Worm (Caenorhabditis elegans) whole organism, L4/young adult: Measurements from ENCODE around the gene T25B9.4.

Source experiments
- W03F9.2 ChIP-seq: fragments of 150-350 bp; optimal IDR thresholded peaks from 2 replicates; lab custom pipeline; 2014; ENCODE audit warnings: missing biosample characterization, missing genetic modification characterization
- dao-5 ChIP-seq: sonication (generic microtip); optimal IDR thresholded peaks from 2 replicates; lab custom pipeline; 2016; ENCODE audit warnings: missing genotype, missing genetic modification characterization, moderate library complexity, missing compliant biosample characterization
- him-1 ChIP-seq: sonication (generic microtip); optimal IDR thresholded peaks from 2 replicates; lab custom pipeline; 2016; ENCODE audit warnings: missing genotype, missing genetic modification reagents, missing genetic modification characterization, missing compliant biosample characterization

DNA sequence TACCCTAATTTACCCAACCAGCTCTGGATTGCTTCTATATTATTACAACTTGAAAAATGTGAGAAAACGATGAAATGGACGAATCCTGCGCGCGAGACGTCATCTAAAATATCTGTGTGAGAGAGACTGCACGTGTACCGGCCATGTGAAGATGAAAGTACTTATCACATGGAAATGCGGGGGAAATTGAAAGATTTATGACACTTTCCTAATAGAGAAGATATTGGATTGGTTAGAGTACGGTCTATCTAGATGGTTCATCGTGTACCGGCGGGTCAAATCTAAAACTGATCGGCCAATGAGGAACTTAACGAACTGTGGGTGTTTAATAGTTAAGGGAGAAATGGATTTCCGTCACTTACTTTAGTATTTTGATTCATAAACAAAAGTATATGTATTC, 24.5 kb upstream of the T25B9.4 start:
- TF ChIP-seq him-1, result no peak
- TF ChIP-seq W03F9.2, result no peak
- TF ChIP-seq dao-5 (tag; lab: Kevin White, UChicago), result no peak
